Worm (Caenorhabditis elegans): ENCODE results near the gene C15B12.1.

- no peak for TF ChIP-seq W03F9.2 (tag; optimal IDR thresholded peaks at IDR 0.05)
- TF ChIP-seq him-1 (tag; optimal IDR thresholded peaks at IDR 0.05): no peak
- no peak for TF ChIP-seq dao-5 (tag; optimal IDR thresholded peaks at IDR 0.05)
Observed at ce11 chrX:6462479-6462878, 14.1 kb upstream of the C15B12.1 start.

Measured in whole organism, L4/young adult.